Worm (Caenorhabditis elegans) whole organism, L4/young adult: ENCODE results near the gene F55C9.14.

Experiments
- dao-5 ChIP-seq: sonication (generic microtip); optimal IDR thresholded peaks from 2 replicates; lab custom pipeline; 2016; ENCODE audit warnings: missing genotype, missing genetic modification characterization, moderate library complexity, missing compliant biosample characterization
- him-1 ChIP-seq: sonication (generic microtip); optimal IDR thresholded peaks from 2 replicates; lab custom pipeline; 2016; ENCODE audit warnings: missing genotype, missing genetic modification reagents, missing genetic modification characterization, missing compliant biosample characterization

ce11 chrV:19288073-19288805 is 11.1 kb upstream of the F55C9.14 start, which contains the start of the genes F55C9.3 and fbxb-57:
- TF ChIP-seq him-1 (no peak), dao-5 (tag; lab: Kevin White, UChicago) (no peak)
